Worm (Caenorhabditis elegans) whole organism, L3 larva: ENCODE results near the gene zip-3.

Experiments
- aly-2 ChIP-seq: fragments of 150-350 bp; optimal IDR thresholded peaks from 2 replicates; lab custom pipeline; 2014; ENCODE audit warnings: missing biosample characterization, missing genetic modification characterization
- egl-27 ChIP-seq: sonication (generic microtip); optimal IDR thresholded peaks from 4 replicates; lab custom pipeline; 2017; ENCODE audit warnings: missing biosample characterization, missing genetic modification reagents, missing genetic modification characterization
- elt-1 ChIP-seq: fragments of 150-350 bp; optimal IDR thresholded peaks from 2 replicates; lab custom pipeline; 2014; ENCODE audit warnings: missing biosample characterization, missing genetic modification characterization
- elt-3 ChIP-seq, 3 experiments: fragments of 150-350 bp in 1 of 3; sonication (generic microtip) in 2 of 3; optimal IDR thresholded peaks; 2 replicates in 2 of 3; 4 replicates in 1 of 3; lab custom pipeline; 2014 to 2017; ENCODE audit warnings: missing biosample characterization in 3 of 3, missing genetic modification characterization in 3 of 3
- mdl-1 ChIP-seq: fragments of 150-350 bp; optimal IDR thresholded peaks from 2 replicates; lab custom pipeline; 2014; ENCODE audit warnings: missing biosample characterization, missing genetic modification characterization
- nhr-12 ChIP-seq: fragments of 150-350 bp; optimal IDR thresholded peaks from 2 replicates; lab custom pipeline; 2014; ENCODE audit warnings: missing biosample characterization, missing genetic modification characterization
- nhr-237 ChIP-seq: fragments of 150-350 bp; optimal IDR thresholded peaks from 2 replicates; lab custom pipeline; 2014; ENCODE audit warnings: missing biosample characterization, missing genetic modification characterization
- nhr-28 ChIP-seq: fragments of 150-350 bp; optimal IDR thresholded peaks from 2 replicates; lab custom pipeline; 2014; ENCODE audit warnings: missing biosample characterization, missing genetic modification characterization
- nhr-77 ChIP-seq: fragments of 150-350 bp; optimal IDR thresholded peaks from 2 replicates; lab custom pipeline; 2014; ENCODE audit warnings: missing biosample characterization, missing genetic modification characterization
- snpc-4 ChIP-seq: fragments of 150-350 bp; optimal IDR thresholded peaks from 2 replicates; lab custom pipeline; 2014; ENCODE audit warnings: missing biosample characterization, missing genetic modification characterization
- unc-39 ChIP-seq: sonication (generic microtip); optimal IDR thresholded peaks from 4 replicates; lab custom pipeline; 2017; ENCODE audit warnings: missing biosample characterization, missing genetic modification characterization
- zag-1 ChIP-seq: fragments of 150-350 bp; optimal IDR thresholded peaks from 2 replicates; lab custom pipeline; 2014; ENCODE audit warnings: missing biosample characterization, missing genetic modification characterization

DNA sequence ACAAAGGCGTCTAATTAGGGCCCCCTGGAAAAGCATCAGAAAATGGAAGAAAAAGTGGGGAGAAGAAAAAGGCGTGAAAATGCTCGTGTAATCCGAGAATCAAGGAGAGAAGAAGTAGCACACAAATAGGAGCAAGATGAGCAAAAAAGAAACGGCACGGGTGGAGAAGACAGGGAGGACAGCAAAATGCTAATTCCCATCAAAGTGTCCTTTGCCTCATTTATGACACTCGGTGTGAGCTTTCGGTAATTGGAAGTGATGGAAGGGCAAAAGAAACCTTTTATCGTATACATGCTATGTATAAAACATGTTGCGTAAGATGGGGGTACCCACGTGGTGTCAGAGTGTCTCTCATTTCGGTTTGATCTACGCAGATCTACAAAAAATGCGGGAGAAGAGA is 23.7 kb downstream of the zip-3 start:
- TF ChIP-seq nhr-237 (tag; lab: Kevin White, UChicago) (no peak), elt-3 (tag; optimal IDR thresholded peaks at IDR 0.05; lab: Kevin White, UChicago) (no peak), unc-39 (tag; lab: Kevin White, UChicago) (no peak), nhr-77 (tag; lab: Kevin White, UChicago) (no peak), nhr-12 (tag; lab: Kevin White, UChicago) (no peak), elt-1 (no peak), aly-2 (tag; lab: Kevin White, UChicago) (no peak), egl-27 (tag; lab: Kevin White, UChicago) (no peak), zag-1 (tag; lab: Kevin White, UChicago) (no peak), nhr-28 (tag; lab: Kevin White, UChicago) (no peak), snpc-4 (tag; lab: Kevin White, UChicago) (no peak), mdl-1 (tag; lab: Kevin White, UChicago) (no peak)
